In genomic region chr3R:13839883-13840412, dm6 we compare ENCODE assay signal across 1 fruit fly cellular context.
A peak's percentile ranks its signal among the peaks of the same experiment; 100 is the strongest.
TF ChIP-seq lines count a peak whose summit lies in the region.

CG31495 (minus strand) TSS chr3R:13839934.

TF ChIP-seq in whole organism, embryonic, 481 proteins besides CTCF, POLR2A, EP300 and RAD21 (continued from another document and continues in another):
- TF ChIP-seq CG2129 (GFP tag; IDR thresholded peaks at IDR 0.05; lab: Robert Waterston, UW; ENCODE audit: partially characterized antibody) (no peak), Bgb (GFP tag; IDR thresholded peaks at IDR 0.05; lab: Robert Waterston, UW; ENCODE audit: partially characterized antibody) (0 out of 2 replicates have a peak, but pooled peaks have one; percentile 13), CG11696 (GFP tag; IDR thresholded peaks at IDR 0.05; lab: Robert Waterston, UW) (no peak), pho (GFP tag; optimal IDR thresholded peaks at IDR 0.05; lab: Kevin White, UChicago) (peak; percentile 22), lbe (GFP tag; optimal IDR thresholded peaks at IDR 0.05; lab: Kevin White, UChicago) (no peak), lola (GFP tag; optimal IDR thresholded peaks at IDR 0.05; lab: Kevin White, UChicago) (peak in 2 of 3 experiments; percentile 19 to 82), ind (GFP tag; optimal IDR thresholded peaks at IDR 0.05; lab: Kevin White, UChicago) (peak; percentile 8), CG1024 (GFP tag; IDR thresholded peaks at IDR 0.05; lab: Robert Waterston, UW) (0 out of 2 replicates have a peak, but pooled peaks have one; percentile 3), Lhr (GFP tag; optimal IDR thresholded peaks at IDR 0.05; lab: Kevin White, UChicago) (peak; percentile 51), CoRest (tag; optimal IDR thresholded peaks at IDR 0.05; lab: Kevin White, UChicago) (peak; percentile 58), Camta (GFP tag; optimal IDR thresholded peaks at IDR 0.05; lab: Kevin White, UChicago) (peak; percentile 33), CG13775 (GFP tag; optimal IDR thresholded peaks at IDR 0.05; lab: Kevin White, UChicago) (peak; percentile 24), CG34376 (GFP tag; optimal IDR thresholded peaks at IDR 0.05; lab: Kevin White, UChicago) (no peak), CG1792 (GFP tag; optimal IDR thresholded peaks at IDR 0.05; lab: Kevin White, UChicago) (no peak), CG17385 (GFP tag; optimal IDR thresholded peaks at IDR 0.05; lab: Kevin White, UChicago) (no peak), CG18011 (GFP tag; optimal IDR thresholded peaks at IDR 0.05; lab: Kevin White, UChicago) (peak; percentile 51), CG14710 (tag; optimal IDR thresholded peaks at IDR 0.05; lab: Kevin White, UChicago) (peak; percentile 72), ara (GFP tag; IDR thresholded peaks at IDR 0.05; lab: Robert Waterston, UW) (no peak), tin (GFP tag; optimal IDR thresholded peaks at IDR 0.05; lab: Kevin White, UChicago) (peak; percentile 31), Ada2b (GFP tag; IDR thresholded peaks at IDR 0.05; lab: Robert Waterston, UW) (0 out of 2 replicates have a peak, but pooled peaks have one; percentile 26), CG4360 (GFP tag; IDR thresholded peaks at IDR 0.05; lab: Robert Waterston, UW) (no peak), mam (GFP tag; optimal IDR thresholded peaks at IDR 0.05; lab: Kevin White, UChicago) (peak; percentile 56), run (tag; optimal IDR thresholded peaks at IDR 0.05; lab: Kevin White, UChicago) (no peak), Usf (GFP tag; optimal IDR thresholded peaks at IDR 0.05; lab: Kevin White, UChicago) (no peak), her (GFP tag; optimal IDR thresholded peaks at IDR 0.05; lab: Kevin White, UChicago) (no peak), CG10267 (tag; optimal IDR thresholded peaks at IDR 0.05; lab: Kevin White, UChicago) (peak; percentile 40), CG11504 (tag; optimal IDR thresholded peaks at IDR 0.05; lab: Kevin White, UChicago) (peak; percentile 43), D (optimal IDR thresholded peaks at IDR 0.05; lab: Kevin White, UChicago) (no peak), D (GFP tag; optimal IDR thresholded peaks at IDR 0.05; lab: Kevin White, UChicago) (no peak), CG34422 (GFP tag; IDR thresholded peaks at IDR 0.05; lab: Robert Waterston, UW) (no peak), btn (GFP tag; optimal IDR thresholded peaks at IDR 0.05; lab: Kevin White, UChicago) (no peak), corto (GFP tag; optimal IDR thresholded peaks at IDR 0.05; lab: Kevin White, UChicago) (no peak), NfI (GFP tag; optimal IDR thresholded peaks at IDR 0.05; lab: Kevin White, UChicago) (no peak), Mes4 (GFP tag; optimal IDR thresholded peaks at IDR 0.05; lab: Kevin White, UChicago) (no peak), stwl (tag; optimal IDR thresholded peaks at IDR 0.05; lab: Kevin White, UChicago) (peak; percentile 78), CG17829 (tag; optimal IDR thresholded peaks at IDR 0.05; lab: Kevin White, UChicago) (peak; percentile 4), luna (GFP tag; optimal IDR thresholded peaks at IDR 0.05; lab: Kevin White, UChicago) (no peak), pzg (GFP tag; optimal IDR thresholded peaks at IDR 0.05; lab: Kevin White, UChicago) (peak; percentile 66), Hr78 (GFP tag; optimal IDR thresholded peaks at IDR 0.05; lab: Kevin White, UChicago) (no peak), jumu (GFP tag; optimal IDR thresholded peaks at IDR 0.05; lab: Kevin White, UChicago) (no peak), eve (GFP tag; optimal IDR thresholded peaks at IDR 0.05; lab: Kevin White, UChicago) (no peak), ewg (GFP tag; optimal IDR thresholded peaks at IDR 0.05; lab: Kevin White, UChicago) (no peak), CG12942 (GFP tag; optimal IDR thresholded peaks at IDR 0.05; lab: Kevin White, UChicago) (no peak), Scr (GFP tag; IDR thresholded peaks at IDR 0.05; lab: Robert Waterston, UW; ENCODE audit: partially characterized antibody) (peak; percentile 64), HLH4C (GFP tag; IDR thresholded peaks at IDR 0.05; lab: Robert Waterston, UW; ENCODE audit: partially characterized antibody) (peak; percentile 74), Hsf (GFP tag; optimal IDR thresholded peaks at IDR 0.05; lab: Kevin White, UChicago) (peak; percentile 22), chn (GFP tag; optimal IDR thresholded peaks at IDR 0.05; lab: Kevin White, UChicago) (peak; percentile 13), CG32772 (GFP tag; IDR thresholded peaks at IDR 0.05; lab: Robert Waterston, UW) (no peak), CG10209 (GFP tag; optimal IDR thresholded peaks at IDR 0.05; lab: Kevin White, UChicago) (no peak), Abd-B (GFP tag; optimal IDR thresholded peaks at IDR 0.05; lab: Kevin White, UChicago) (peak; percentile 57), Hmx (GFP tag; optimal IDR thresholded peaks at IDR 0.05; lab: Kevin White, UChicago) (no peak), CG12391 (tag; optimal IDR thresholded peaks at IDR 0.05; lab: Kevin White, UChicago) (peak; percentile 47), Hr39 (optimal IDR thresholded peaks at IDR 0.05; lab: Kevin White, UChicago) (no peak), vvl (GFP tag; IDR thresholded peaks at IDR 0.05; lab: Robert Waterston, UW) (peak; percentile 41; the same call in 1 of the 2 replicates), Dip3 (GFP tag; optimal IDR thresholded peaks at IDR 0.05; lab: Kevin White, UChicago) (peak; percentile 15), Dfd (GFP tag; optimal IDR thresholded peaks at IDR 0.05; lab: Kevin White, UChicago) (peak in 1 of 2 experiments; percentile 34), dmrt11E (tag; optimal IDR thresholded peaks at IDR 0.05; lab: Kevin White, UChicago) (no peak), CG9817 (tag; optimal IDR thresholded peaks at IDR 0.05; lab: Kevin White, UChicago) (no peak), CG8089 (GFP tag; optimal IDR thresholded peaks at IDR 0.05; lab: Kevin White, UChicago) (no peak), CG9609 (GFP tag; optimal IDR thresholded peaks at IDR 0.05; lab: Kevin White, UChicago) (peak; percentile 29), gce (GFP tag; IDR thresholded peaks at IDR 0.05; lab: Robert Waterston, UW) (no peak), CG2116 (GFP tag; optimal IDR thresholded peaks at IDR 0.05; lab: Kevin White, UChicago) (peak; percentile 82), Asciz (GFP tag; optimal IDR thresholded peaks at IDR 0.05; lab: Kevin White, UChicago) (no peak), az2 (GFP tag; optimal IDR thresholded peaks at IDR 0.05; lab: Kevin White, UChicago) (peak; percentile 25), CG2678 (tag; optimal IDR thresholded peaks at IDR 0.05; lab: Kevin White, UChicago) (no peak), pfk (GFP tag; optimal IDR thresholded peaks at IDR 0.05; lab: Kevin White, UChicago) (no peak), Nf-YA (GFP tag; IDR thresholded peaks at IDR 0.05; lab: Robert Waterston, UW) (no peak), croc (GFP tag; conservative IDR thresholded peaks at IDR 0.05; lab: Robert Waterston, UW) (no peak), Sox102F (GFP tag; optimal IDR thresholded peaks at IDR 0.05; lab: Kevin White, UChicago) (peak; percentile 32), Eip74EF (GFP tag; optimal IDR thresholded peaks at IDR 0.05; lab: Kevin White, UChicago) (peak in 1 of 2 experiments; percentile 82), zfh1 (GFP tag; IDR thresholded peaks at IDR 0.05; lab: Robert Waterston, UW) (no peak), CG13424 (tag; optimal IDR thresholded peaks at IDR 0.05; lab: Kevin White, UChicago) (peak; percentile 21), GATAe (GFP tag; conservative IDR thresholded peaks at IDR 0.05; lab: Robert Waterston, UW) (peak; percentile 62), CG15269 (tag; optimal IDR thresholded peaks at IDR 0.05; lab: Kevin White, UChicago) (no peak), chif (GFP tag; optimal IDR thresholded peaks at IDR 0.05; lab: Kevin White, UChicago) (peak in 1 of 2 experiments; percentile 4), zen2 (GFP tag; IDR thresholded peaks at IDR 0.05; lab: Robert Waterston, UW; ENCODE audit: partially characterized antibody) (no peak; the same call in 2 of the 3 replicates), lilli (GFP tag; optimal IDR thresholded peaks at IDR 0.05; lab: Kevin White, UChicago) (peak; percentile 42), Myb (GFP tag; optimal IDR thresholded peaks at IDR 0.05; lab: Kevin White, UChicago) (peak; percentile 90), CG5953 (GFP tag; IDR thresholded peaks at IDR 0.05; lab: Robert Waterston, UW) (no peak), CG17802 (tag; optimal IDR thresholded peaks at IDR 0.05; lab: Kevin White, UChicago) (peak; percentile 77), CG17912 (GFP tag; optimal IDR thresholded peaks at IDR 0.05; lab: Kevin White, UChicago) (no peak), shn (GFP tag; optimal IDR thresholded peaks at IDR 0.05; lab: Kevin White, UChicago) (peak; percentile 1), mirr (GFP tag; optimal IDR thresholded peaks at IDR 0.05; lab: Kevin White, UChicago) (no peak), dm (GFP tag; optimal IDR thresholded peaks at IDR 0.05; lab: Kevin White, UChicago) (no peak), Ets65A (GFP tag; lab: Kevin White, UChicago) (peak; percentile 84), CG16813 (GFP tag; IDR thresholded peaks at IDR 0.05; lab: Robert Waterston, UW; ENCODE audit: partially characterized antibody) (peak; percentile 58), CG3838 (GFP tag; optimal IDR thresholded peaks at IDR 0.05; lab: Kevin White, UChicago) (no peak), ssp (GFP tag; IDR thresholded peaks at IDR 0.05; lab: Robert Waterston, UW) (peak; percentile 95), CG12299 (tag; optimal IDR thresholded peaks at IDR 0.05; lab: Kevin White, UChicago) (no peak), CG12155 (GFP tag; optimal IDR thresholded peaks at IDR 0.05; lab: Kevin White, UChicago) (peak; percentile 27), CG17186 (GFP tag; optimal IDR thresholded peaks at IDR 0.05; lab: Kevin White, UChicago) (peak; percentile 84), CG2120 (GFP tag; optimal IDR thresholded peaks at IDR 0.05; lab: Kevin White, UChicago) (peak; percentile 50), CG9797 (GFP tag; optimal IDR thresholded peaks at IDR 0.05; lab: Kevin White, UChicago) (peak; percentile 66), E2f2 (GFP tag; IDR thresholded peaks at IDR 0.05; lab: Robert Waterston, UW) (peak; percentile 81), slbo (GFP tag; IDR thresholded peaks at IDR 0.05; lab: Robert Waterston, UW) (peak; percentile 52), Med (GFP tag; lab: Kevin White, UChicago) (peak; percentile 66), Mrtf (GFP tag; IDR thresholded peaks at IDR 0.05; lab: Robert Waterston, UW) (no peak), TFAM (GFP tag; optimal IDR thresholded peaks at IDR 0.05; lab: Kevin White, UChicago) (no peak), disco-r (GFP tag; optimal IDR thresholded peaks at IDR 0.05; lab: Kevin White, UChicago) (no peak), grau (tag; optimal IDR thresholded peaks at IDR 0.05; lab: Kevin White, UChicago) (peak; percentile 31), cad (GFP tag; optimal IDR thresholded peaks at IDR 0.05; lab: Kevin White, UChicago) (no peak), CG2202 (tag; optimal IDR thresholded peaks at IDR 0.05; lab: Kevin White, UChicago) (no peak), Hand (GFP tag; optimal IDR thresholded peaks at IDR 0.05; lab: Kevin White, UChicago) (no peak), CG12659 (GFP tag; optimal IDR thresholded peaks at IDR 0.05; lab: Kevin White, UChicago) (peak; percentile 71), CG31441 (GFP tag; IDR thresholded peaks at IDR 0.05; lab: Robert Waterston, UW) (0 out of 2 replicates have a peak, but pooled peaks have one; percentile 11), crp (GFP tag; optimal IDR thresholded peaks at IDR 0.05; lab: Kevin White, UChicago) (peak in 1 of 2 experiments; percentile 76), tap (tag; optimal IDR thresholded peaks at IDR 0.05; lab: Kevin White, UChicago) (no peak), trem (tag; optimal IDR thresholded peaks at IDR 0.05; lab: Kevin White, UChicago) (peak; percentile 68), CG12071 (GFP tag; optimal IDR thresholded peaks at IDR 0.05; lab: Kevin White, UChicago) (no peak), CG9437 (GFP tag; optimal IDR thresholded peaks at IDR 0.05; lab: Kevin White, UChicago) (peak; percentile 99), CG5245 (GFP tag; optimal IDR thresholded peaks at IDR 0.05; lab: Kevin White, UChicago) (no peak), CG30020 (tag; optimal IDR thresholded peaks at IDR 0.05; lab: Kevin White, UChicago) (peak; percentile 85), CHES-1-like (GFP tag; optimal IDR thresholded peaks at IDR 0.05; lab: Kevin White, UChicago) (no peak), Taf1 (GFP tag; IDR thresholded peaks at IDR 0.05; lab: Robert Waterston, UW) (no peak), CG3995 (GFP tag; optimal IDR thresholded peaks at IDR 0.05; lab: Kevin White, UChicago) (no peak), crol (GFP tag; IDR thresholded peaks at IDR 0.05; lab: Robert Waterston, UW) (no peak), CG9932 (GFP tag; IDR thresholded peaks at IDR 0.05; lab: Robert Waterston, UW) (peak; percentile 60), gem (tag; optimal IDR thresholded peaks at IDR 0.05; lab: Kevin White, UChicago) (peak; percentile 42), CG9876 (GFP tag; optimal IDR thresholded peaks at IDR 0.05; lab: Kevin White, UChicago) (no peak), CG7786 (GFP tag; optimal IDR thresholded peaks at IDR 0.05; lab: Kevin White, UChicago) (no peak), h (optimal IDR thresholded peaks at IDR 0.05; lab: Kevin White, UChicago) (no peak), CG7963 (GFP tag; IDR thresholded peaks at IDR 0.05; lab: Robert Waterston, UW; ENCODE audit: partially characterized antibody) (peak; percentile 5; the same call in 1 of the 3 replicates), CG42726 (GFP tag; IDR thresholded peaks at IDR 0.05; lab: Robert Waterston, UW; ENCODE audit: partially characterized antibody) (no peak), sisA (GFP tag; IDR thresholded peaks at IDR 0.05; lab: Robert Waterston, UW) (peak; percentile 43), Dll (GFP tag; IDR thresholded peaks at IDR 0.05; lab: Robert Waterston, UW; ENCODE audit: partially characterized antibody) (peak; percentile 60; the same call in 3 of the 4 replicates), twi (tag; optimal IDR thresholded peaks at IDR 0.05; lab: Kevin White, UChicago) (no peak), Ravus (GFP tag; IDR thresholded peaks at IDR 0.05; lab: Robert Waterston, UW) (no peak), knrl (GFP tag; IDR thresholded peaks at IDR 0.05; lab: Robert Waterston, UW; ENCODE audit: partially characterized antibody) (0 out of 3 replicates have a peak, but pooled peaks have one; percentile 39), CG31388 (GFP tag; optimal IDR thresholded peaks at IDR 0.05; lab: Kevin White, UChicago) (no peak), CG13287 (GFP tag; IDR thresholded peaks at IDR 0.05; lab: Robert Waterston, UW; ENCODE audit: partially characterized antibody) (peak; percentile 54), CG30403 (GFP tag; optimal IDR thresholded peaks at IDR 0.05; lab: Kevin White, UChicago) (peak; percentile 17), Bteb2 (GFP tag; optimal IDR thresholded peaks at IDR 0.05; lab: Kevin White, UChicago) (no peak)
